Worm (Caenorhabditis elegans) whole organism, young adult: ENCODE data around the gene bgal-2.

Experiments used
- B0035.1 ChIP-seq: sonication (generic microtip); optimal IDR thresholded peaks from 2 replicates; lab custom pipeline; 2016; ENCODE audit warnings: missing genetic modification characterization, mild to moderate bottlenecking, missing compliant biosample characterization, missing genotype, missing genetic modification reagents
- C06A6.2 ChIP-seq: fragments of 200-800 bp; sonication (Bioruptor generic); conservative IDR thresholded peaks from 2 replicates; pipeline ENCODE4 v1.3.6; 2022; ENCODE audit warnings: missing genetic modification characterization, missing compliant biosample characterization
- C17E4.6 ChIP-seq: fragments of 200-800 bp; sonication (Bioruptor generic); IDR thresholded peaks from 2 replicates; pipeline ENCODE4 v1.3.6; 2022; ENCODE audit warnings: missing genetic modification reagents, missing genetic modification characterization, missing compliant biosample characterization
- F23B12.7 ChIP-seq: sonication (generic microtip); optimal IDR thresholded peaks from 2 replicates; lab custom pipeline; 2017; ENCODE audit warnings: missing genetic modification characterization, mild to moderate bottlenecking, missing compliant biosample characterization, antibody characterized with exemption, moderate library complexity; ENCODE audit not compliant: insufficient read depth
- F37B4.10 ChIP-seq: fragments of 200-800 bp; sonication (Bioruptor generic); IDR thresholded peaks from 2 replicates; pipeline ENCODE4 v1.3.6; 2022; ENCODE audit warnings: missing genetic modification characterization, missing compliant biosample characterization
- F49E8.2 ChIP-seq: sonication (generic microtip); optimal IDR thresholded peaks from 3 replicates; lab custom pipeline; 2017; ENCODE audit warnings: missing genetic modification characterization, mild to moderate bottlenecking, missing compliant biosample characterization, antibody characterized with exemption, moderate library complexity; ENCODE audit not compliant: insufficient read depth
- F55B11.4 ChIP-seq: sonication (generic microtip); optimal IDR thresholded peaks from 2 replicates; lab custom pipeline; 2016; ENCODE audit warnings: missing compliant biosample characterization, missing genetic modification characterization, borderline replicate concordance; ENCODE audit not compliant: insufficient read depth
- K11D2.4 ChIP-seq: fragments of 200-800 bp; sonication (Bioruptor generic); IDR thresholded peaks from 2 replicates; pipeline ENCODE4 v1.3.6; 2022; ENCODE audit warnings: missing genetic modification reagents, missing genetic modification characterization, missing compliant biosample characterization
- K12H6.12 ChIP-seq: fragments of 200-800 bp; sonication (Bioruptor generic); optimal IDR thresholded peaks from 2 replicates; lab custom pipeline; 2018; ENCODE audit warnings: mild to moderate bottlenecking, missing genetic modification characterization, missing compliant biosample characterization
- Y53F4B.3 ChIP-seq: fragments of 200-800 bp; sonication (Bioruptor generic); IDR thresholded peaks from 2 replicates; pipeline ENCODE4 v1.3.6; 2022; ENCODE audit warnings: missing genetic modification reagents, missing genetic modification characterization, missing compliant biosample characterization
- ZK185.1 ChIP-seq: sonication (generic microtip); optimal IDR thresholded peaks from 2 replicates; lab custom pipeline; 2016; ENCODE audit warnings: mild to moderate bottlenecking, missing genetic modification characterization, missing compliant biosample characterization; ENCODE audit not compliant: poor library complexity, severe bottlenecking
- aptf-3 ChIP-seq: fragments of 200-800 bp; sonication (Bioruptor generic); IDR thresholded peaks from 2 replicates; pipeline ENCODE4 v1.3.6; 2022; ENCODE audit warnings: missing genetic modification characterization, missing compliant biosample characterization
- bed-1 ChIP-seq: fragments of 200-800 bp; sonication (Bioruptor generic); IDR thresholded peaks from 2 replicates; pipeline ENCODE4 v1.3.6; 2022; ENCODE audit warnings: missing genetic modification reagents, missing genetic modification characterization, missing compliant biosample characterization
- bed-2 ChIP-seq: fragments of 200-800 bp; sonication (Bioruptor generic); IDR thresholded peaks from 2 replicates; pipeline ENCODE4 v1.3.6; 2022; ENCODE audit warnings: missing genetic modification reagents, missing genetic modification characterization, missing compliant biosample characterization
- cebp-1 ChIP-seq, 2 experiments: fragments of 200-800 bp in 1 of 2; sonication (Bioruptor generic) in 1 of 2; sonication (generic microtip) in 1 of 2; IDR thresholded peaks in 1 of 2; optimal IDR thresholded peaks in 1 of 2; 2 replicates each; pipeline versions ENCODE4 v1.3.6 to Lab custom; 2017 to 2022; ENCODE audit warnings: missing compliant biosample characterization in 2 of 2, missing genetic modification characterization in 2 of 2, mild to moderate bottlenecking in 1 of 2, missing genetic modification reagents in 1 of 2, moderate library complexity in 1 of 2
- ceh-27 ChIP-seq: fragments of 200-800 bp; sonication (Bioruptor generic); optimal IDR thresholded peaks from 2 replicates; lab custom pipeline; 2018; ENCODE audit warnings: mild to moderate bottlenecking, missing genetic modification characterization, moderate library complexity, missing compliant biosample characterization
- ceh-40 ChIP-seq: fragments of 200-800 bp; sonication (Bioruptor generic); IDR thresholded peaks from 2 replicates; pipeline ENCODE4 v1.3.6; 2022; ENCODE audit warnings: missing genetic modification characterization, missing compliant biosample characterization
- ceh-58 ChIP-seq: fragments of 200-800 bp; sonication (Bioruptor generic); IDR thresholded peaks from 2 replicates; pipeline ENCODE4 v1.3.6; 2022; ENCODE audit warnings: missing genetic modification characterization, missing compliant biosample characterization
- ceh-79 ChIP-seq: sonication (generic microtip); optimal IDR thresholded peaks from 2 replicates; lab custom pipeline; 2017; ENCODE audit warnings: mild to moderate bottlenecking, missing genetic modification characterization, missing compliant biosample characterization
- dox-1 ChIP-seq: fragments of 200-800 bp; sonication (Bioruptor generic); IDR thresholded peaks from 2 replicates; pipeline ENCODE4 v1.3.6; 2022; ENCODE audit warnings: missing genetic modification reagents, missing genetic modification characterization, missing compliant biosample characterization
- dpl-1 ChIP-seq: fragments of 150-350 bp; optimal IDR thresholded peaks from 2 replicates; lab custom pipeline; 2014; ENCODE audit warnings: missing biosample characterization, missing genetic modification reagents, missing genetic modification characterization
- egl-18 ChIP-seq: fragments of 200-800 bp; sonication (Bioruptor generic); IDR thresholded peaks from 2 replicates; pipeline ENCODE4 v1.3.6; 2022; ENCODE audit warnings: missing genetic modification reagents, missing genetic modification characterization, missing compliant biosample characterization
- fkh-3 ChIP-seq: sonication (generic microtip); optimal IDR thresholded peaks from 2 replicates; lab custom pipeline; 2016; ENCODE audit warnings: mild to moderate bottlenecking, missing genetic modification characterization, missing compliant biosample characterization
- gei-17 ChIP-seq: fragments of 200-800 bp; sonication (Bioruptor generic); optimal IDR thresholded peaks from 2 replicates; lab custom pipeline; 2018; ENCODE audit warnings: mild to moderate bottlenecking, missing genetic modification characterization, missing compliant biosample characterization
- him-1 ChIP-seq: sonication (generic microtip); optimal IDR thresholded peaks from 2 replicates; lab custom pipeline; 2016; ENCODE audit warnings: missing genotype, missing genetic modification reagents, missing genetic modification characterization, missing compliant biosample characterization
- hmg-1.2 ChIP-seq: fragments of 200-800 bp; sonication (Bioruptor generic); IDR thresholded peaks from 2 replicates; pipeline ENCODE4 v1.3.6; 2022; ENCODE audit warnings: missing genetic modification reagents, missing genetic modification characterization, missing compliant biosample characterization
- hrde-1 ChIP-seq: sonication (generic microtip); optimal IDR thresholded peaks from 2 replicates; lab custom pipeline; 2016; ENCODE audit warnings: missing genetic modification characterization, mild to moderate bottlenecking, missing compliant biosample characterization, moderate library complexity, missing genotype, missing genetic modification reagents, borderline replicate concordance
- lag-1 ChIP-seq: fragments of 200-800 bp; sonication (Bioruptor generic); IDR thresholded peaks from 2 replicates; pipeline ENCODE4 v1.3.6; 2022; ENCODE audit warnings: missing genetic modification reagents, missing genetic modification characterization, missing compliant biosample characterization
- let-607 ChIP-seq, 2 experiments: fragments of 200-800 bp in 1 of 2; sonication (Bioruptor generic) in 1 of 2; sonication (generic microtip) in 1 of 2; optimal IDR thresholded peaks; 2 replicates each; lab custom pipeline; 2016 to 2018; ENCODE audit warnings: mild to moderate bottlenecking in 2 of 2, missing compliant biosample characterization in 2 of 2, missing genetic modification characterization in 2 of 2, moderate library complexity in 2 of 2, missing genotype in 1 of 2
- lin-40 ChIP-seq: sonication (generic microtip); optimal IDR thresholded peaks from 2 replicates; lab custom pipeline; 2016; ENCODE audit warnings: missing genetic modification characterization, mild to moderate bottlenecking, missing compliant biosample characterization, missing genotype, missing genetic modification reagents
- madf-10 ChIP-seq: sonication (generic microtip); optimal IDR thresholded peaks from 2 replicates; lab custom pipeline; 2016; ENCODE audit warnings: mild to moderate bottlenecking, missing genetic modification characterization, missing compliant biosample characterization
- madf-6 ChIP-seq: fragments of 200-800 bp; sonication (Bioruptor generic); IDR thresholded peaks from 2 replicates; pipeline ENCODE4 v1.3.6; 2022; ENCODE audit warnings: missing genetic modification reagents, missing genetic modification characterization, missing compliant biosample characterization
- nfya-1 ChIP-seq: sonication (generic microtip); optimal IDR thresholded peaks from 2 replicates; lab custom pipeline; 2017; ENCODE audit warnings: antibody characterized with exemption, missing compliant biosample characterization, missing genetic modification characterization, borderline replicate concordance; ENCODE audit not compliant: insufficient read depth
- nhr-120 ChIP-seq: fragments of 200-800 bp; sonication (Bioruptor generic); IDR thresholded peaks from 2 replicates; pipeline ENCODE4 v1.3.6; 2022; ENCODE audit warnings: missing genetic modification characterization, missing compliant biosample characterization
- nhr-80 ChIP-seq: sonication (generic microtip); optimal IDR thresholded peaks from 2 replicates; lab custom pipeline; 2016; ENCODE audit warnings: missing genetic modification characterization, missing compliant biosample characterization
- nhr-90 ChIP-seq: sonication (generic microtip); optimal IDR thresholded peaks from 2 replicates; lab custom pipeline; 2016; ENCODE audit warnings: missing genotype, mild to moderate bottlenecking, missing genetic modification characterization, missing compliant biosample characterization
- pbrm-1 ChIP-seq: fragments of 200-800 bp; sonication (Bioruptor generic); IDR thresholded peaks from 2 replicates; pipeline ENCODE4 v1.3.6; 2022; ENCODE audit warnings: missing genetic modification reagents, missing genetic modification characterization, missing compliant biosample characterization
- rec-8 ChIP-seq, 2 experiments: sonication (generic microtip); optimal IDR thresholded peaks; 2 replicates each; lab custom pipeline; 2016; ENCODE audit warnings: mild to moderate bottlenecking in 2 of 2, missing genetic modification characterization in 2 of 2, missing genetic modification reagents in 2 of 2, missing genotype in 2 of 2, missing biosample characterization in 1 of 2, missing compliant biosample characterization in 1 of 2, moderate library complexity in 1 of 2
- rpc-1 ChIP-seq, 2 experiments: fragments of 150-350 bp in 1 of 2; sonication (generic microtip) in 1 of 2; optimal IDR thresholded peaks; 2 replicates each; lab custom pipeline; 2014 to 2018; ENCODE audit warnings: missing biosample characterization in 1 of 2, missing genetic modification characterization in 1 of 2, missing genetic modification reagents in 1 of 2, missing genotype in 1 of 2
- sdz-38 ChIP-seq: sonication (generic microtip); optimal IDR thresholded peaks from 2 replicates; lab custom pipeline; 2016; ENCODE audit warnings: missing genotype, missing genetic modification characterization, missing compliant biosample characterization
- somi-1 ChIP-seq: fragments of 200-800 bp; sonication (Bioruptor generic); optimal IDR thresholded peaks from 2 replicates; lab custom pipeline; 2018; ENCODE audit warnings: mild to moderate bottlenecking, missing genetic modification characterization, missing compliant biosample characterization
- tbx-9 ChIP-seq: sonication (generic microtip); optimal IDR thresholded peaks from 2 replicates; lab custom pipeline; 2016; ENCODE audit warnings: borderline replicate concordance, missing genetic modification characterization, inconsistent platforms, missing compliant biosample characterization
- tlf-1 ChIP-seq: fragments of 200-800 bp; sonication (Bioruptor generic); optimal IDR thresholded peaks from 2 replicates; lab custom pipeline; 2018; ENCODE audit warnings: mild to moderate bottlenecking, missing genetic modification characterization, missing compliant biosample characterization
- ztf-25 ChIP-seq: fragments of 200-800 bp; sonication (Bioruptor generic); IDR thresholded peaks from 2 replicates; pipeline ENCODE4 v1.3.6; 2022; ENCODE audit warnings: missing genetic modification reagents, missing genetic modification characterization, missing compliant biosample characterization
- ztf-26 ChIP-seq: sonication (generic microtip); optimal IDR thresholded peaks from 2 replicates; lab custom pipeline; 2017; ENCODE audit warnings: missing genetic modification characterization, missing compliant biosample characterization

The bgal-2 gene

ce11 chrX:6784181-6784580 lies at the start of gene bgal-2:
TSS of gene bgal-2 (plus strand) at chrX:6784411.
- TF ChIP-seq sdz-38 (tag; lab: Kevin White, UChicago) (no peak), nhr-80 (tag; lab: Kevin White, UChicago) (peak; percentile 55), C06A6.2 (GFP tag; lab: Robert Waterston, UW) (no peak)

DNA sequence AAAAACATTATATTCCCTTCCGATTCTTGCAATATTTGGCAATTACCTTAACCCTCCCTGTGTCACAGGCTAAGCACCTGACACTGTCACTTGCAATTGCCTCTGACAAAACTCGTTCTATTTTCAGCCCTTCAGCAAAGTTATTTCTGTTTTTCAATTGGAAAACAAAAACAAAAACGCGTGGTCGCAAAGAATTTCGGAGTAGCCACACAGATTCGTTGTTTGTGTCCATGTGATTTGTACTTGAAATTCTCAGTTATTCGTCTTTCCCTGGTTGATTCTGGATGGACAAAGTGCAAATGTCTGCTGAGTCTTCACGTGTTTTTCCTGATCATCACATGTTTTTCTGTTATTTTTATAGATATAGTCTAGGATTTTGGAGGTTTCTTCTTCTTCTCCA lies 48.7 kb upstream of the bgal-2 start:
- no peak for TF ChIP-seq hrde-1 (tag; lab: Kevin White, UChicago)
- TF ChIP-seq F49E8.2 (tag; lab: Kevin White, UChicago): no peak
- no peak for TF ChIP-seq ZK185.1
- no peak for TF ChIP-seq dox-1 (GFP tag; lab: Robert Waterston, UW)
- 0 out of 2 replicates have a peak, but pooled peaks have one; percentile 51 for TF ChIP-seq C06A6.2 (GFP tag; lab: Robert Waterston, UW)
- TF ChIP-seq pbrm-1 (GFP tag; lab: Robert Waterston, UW): no peak
- TF ChIP-seq sdz-38 (tag; lab: Kevin White, UChicago): no peak
- no peak for TF ChIP-seq ztf-25 (GFP tag; lab: Robert Waterston, UW)
- peak; percentile 13 for TF ChIP-seq lin-40 (tag; lab: Kevin White, UChicago)
- TF ChIP-seq ceh-58 (GFP tag; lab: Robert Waterston, UW): no peak
- TF ChIP-seq tlf-1 (GFP tag; lab: Kevin White, UChicago): no peak
- no peak for TF ChIP-seq F55B11.4 (tag; lab: Kevin White, UChicago)
- peak; percentile 23 for TF ChIP-seq gei-17 (GFP tag; lab: Kevin White, UChicago)
- TF ChIP-seq Y53F4B.3 (GFP tag; lab: Robert Waterston, UW): no peak
- TF ChIP-seq ceh-40 (GFP tag; lab: Robert Waterston, UW): no peak
- TF ChIP-seq fkh-3: no peak
- no peak for TF ChIP-seq nhr-120 (GFP tag; lab: Robert Waterston, UW)
- TF ChIP-seq F23B12.7 (tag; lab: Kevin White, UChicago): no peak
- no peak for TF ChIP-seq cebp-1 (GFP tag; IDR thresholded peaks at IDR 0.05; lab: Robert Waterston, UW)
- peak; percentile 50 for TF ChIP-seq cebp-1 (tag; optimal IDR thresholded peaks at IDR 0.05; lab: Kevin White, UChicago)
- TF ChIP-seq F37B4.10 (GFP tag; lab: Robert Waterston, UW): no peak
- TF ChIP-seq bed-2 (GFP tag; lab: Robert Waterston, UW): no peak
- no peak for TF ChIP-seq rpc-1 (optimal IDR thresholded peaks at IDR 0.05; lab: Kevin White, UChicago)
- no peak for TF ChIP-seq rpc-1 (tag; optimal IDR thresholded peaks at IDR 0.05; lab: Kevin White, UChicago)
- TF ChIP-seq B0035.1 (tag; lab: Kevin White, UChicago): no peak
- TF ChIP-seq ceh-79: no peak
- no peak for TF ChIP-seq K12H6.12
- TF ChIP-seq ztf-26 (tag; lab: Kevin White, UChicago): no peak
- TF ChIP-seq rec-8 (tag; optimal IDR thresholded peaks at IDR 0.05; lab: Kevin White, UChicago): no peak
- peak; percentile 62 for TF ChIP-seq somi-1
- no peak for TF ChIP-seq madf-10 (tag; lab: Kevin White, UChicago)
- no peak for TF ChIP-seq nhr-90 (tag; lab: Kevin White, UChicago)
- no peak for TF ChIP-seq let-607 (tag; optimal IDR thresholded peaks at IDR 0.05; lab: Kevin White, UChicago)
- no peak for TF ChIP-seq lag-1 (GFP tag; lab: Robert Waterston, UW)
- no peak for TF ChIP-seq him-1 (tag; lab: Kevin White, UChicago)
- TF ChIP-seq bed-1 (GFP tag; lab: Robert Waterston, UW): no peak
- no peak for TF ChIP-seq madf-6 (GFP tag; lab: Robert Waterston, UW)
- TF ChIP-seq dpl-1 (GFP tag; lab: Kevin White, UChicago): no peak
- no peak for TF ChIP-seq egl-18
- TF ChIP-seq ceh-27 (GFP tag; lab: Kevin White, UChicago): peak; percentile 62
- no peak for TF ChIP-seq aptf-3
- no peak for TF ChIP-seq hmg-1.2
- TF ChIP-seq nfya-1 (tag; lab: Kevin White, UChicago): no peak
- no peak for TF ChIP-seq tbx-9
- 0 out of 2 replicates have a peak, but pooled peaks have one; percentile 38 for TF ChIP-seq K11D2.4 (GFP tag; lab: Robert Waterston, UW)
- TF ChIP-seq C17E4.6 (GFP tag; lab: Robert Waterston, UW): no peak
